Worm (Caenorhabditis elegans) whole organism, L2 larva: Measurements from ENCODE around the gene C05D9.9.

Source experiments
- C34F6.9 ChIP-seq: fragments of 150-350 bp; optimal IDR thresholded peaks from 2 replicates; lab custom pipeline; 2014; ENCODE audit warnings: missing biosample characterization, missing genetic modification characterization
- R02D3.7 ChIP-seq: fragments of 150-350 bp; optimal IDR thresholded peaks from 2 replicates; lab custom pipeline; 2014; ENCODE audit warnings: missing biosample characterization, missing genetic modification characterization
- Y55F3AM.14 ChIP-seq: fragments of 200-800 bp; sonication (Bioruptor generic); optimal IDR thresholded peaks from 2 replicates; lab custom pipeline; 2018; ENCODE audit warnings: mild to moderate bottlenecking, missing genetic modification characterization, missing compliant biosample characterization
- ZK546.5 ChIP-seq: sonication (generic microtip); optimal IDR thresholded peaks from 2 replicates; lab custom pipeline; 2017; ENCODE audit warnings: missing biosample characterization, missing genetic modification characterization
- aly-2 ChIP-seq: fragments of 150-350 bp; optimal IDR thresholded peaks from 2 replicates; lab custom pipeline; 2014; ENCODE audit warnings: missing biosample characterization, missing genetic modification characterization
- blmp-1 ChIP-seq: sonication (generic microtip); optimal IDR thresholded peaks from 2 replicates; lab custom pipeline; 2017; ENCODE audit warnings: missing genetic modification characterization, mild to moderate bottlenecking, missing compliant biosample characterization, antibody characterized with exemption, moderate library complexity; ENCODE audit not compliant: insufficient read depth
- ceh-16 ChIP-seq: fragments of 150-350 bp; optimal IDR thresholded peaks from 2 replicates; lab custom pipeline; 2014; ENCODE audit warnings: missing biosample characterization, missing genetic modification characterization
- ceh-82 ChIP-seq: fragments of 150-350 bp; optimal IDR thresholded peaks from 2 replicates; lab custom pipeline; 2014; ENCODE audit warnings: missing biosample characterization, missing genetic modification characterization
- crh-2 ChIP-seq: sonication (generic microtip); optimal IDR thresholded peaks from 2 replicates; lab custom pipeline; 2017; ENCODE audit warnings: missing biosample characterization, missing genetic modification characterization
- egl-27 ChIP-seq: sonication (generic microtip); optimal IDR thresholded peaks from 3 replicates; lab custom pipeline; 2017; ENCODE audit warnings: missing biosample characterization, missing genetic modification reagents, missing genetic modification characterization
- elt-1 ChIP-seq: fragments of 150-350 bp; optimal IDR thresholded peaks from 2 replicates; lab custom pipeline; 2014; ENCODE audit warnings: missing biosample characterization, missing genetic modification characterization
- elt-3 ChIP-seq: sonication (generic microtip); optimal IDR thresholded peaks from 2 replicates; lab custom pipeline; 2017; ENCODE audit warnings: missing biosample characterization, missing genetic modification characterization
- fos-1 ChIP-seq: fragments of 150-350 bp; optimal IDR thresholded peaks from 2 replicates; lab custom pipeline; 2014; ENCODE audit warnings: missing biosample characterization, missing genetic modification characterization
- lin-11 ChIP-seq: fragments of 150-350 bp; sonication (generic microtip); optimal IDR thresholded peaks from 2 replicates; lab custom pipeline; 2014; ENCODE audit warnings: missing biosample characterization, missing genetic modification characterization, inconsistent platforms, mixed read lengths
- lin-39 ChIP-seq: fragments of 150-350 bp; optimal IDR thresholded peaks from 2 replicates; lab custom pipeline; 2014; ENCODE audit warnings: missing biosample characterization, missing genetic modification reagents, missing genetic modification characterization
- mab-5 ChIP-seq: fragments of 150-350 bp; optimal IDR thresholded peaks from 2 replicates; lab custom pipeline; 2014; ENCODE audit warnings: missing biosample characterization, missing genetic modification characterization
- mdl-1 ChIP-seq, 2 experiments: fragments of 150-350 bp in 1 of 2; sonication (generic microtip) in 1 of 2; optimal IDR thresholded peaks; 2 replicates each; lab custom pipeline; 2017; ENCODE audit warnings: missing biosample characterization in 2 of 2, missing genetic modification characterization in 2 of 2
- nhr-10 ChIP-seq: sonication (generic microtip); optimal IDR thresholded peaks from 2 replicates; lab custom pipeline; 2017; ENCODE audit warnings: missing biosample characterization, missing genetic modification characterization
- nhr-11 ChIP-seq: fragments of 150-350 bp; optimal IDR thresholded peaks from 2 replicates; lab custom pipeline; 2014; ENCODE audit warnings: missing biosample characterization, missing genetic modification characterization
- nhr-12 ChIP-seq: fragments of 150-350 bp; optimal IDR thresholded peaks from 2 replicates; lab custom pipeline; 2014; ENCODE audit warnings: missing biosample characterization, missing genetic modification characterization
- nhr-21 ChIP-seq: fragments of 150-350 bp; optimal IDR thresholded peaks from 2 replicates; lab custom pipeline; 2014; ENCODE audit warnings: missing biosample characterization, missing genetic modification characterization
- nhr-237 ChIP-seq: fragments of 150-350 bp; optimal IDR thresholded peaks from 2 replicates; lab custom pipeline; 2014; ENCODE audit warnings: missing biosample characterization, missing genetic modification characterization
- nhr-25 ChIP-seq: fragments of 150-350 bp; sonication (generic microtip); optimal IDR thresholded peaks from 3 replicates; lab custom pipeline; 2014; ENCODE audit warnings: missing biosample characterization, missing genetic modification characterization
- nhr-6 ChIP-seq: fragments of 150-350 bp; optimal IDR thresholded peaks from 2 replicates; lab custom pipeline; 2014; ENCODE audit warnings: missing biosample characterization, missing genetic modification characterization
- nhr-77 ChIP-seq: fragments of 150-350 bp; optimal IDR thresholded peaks from 2 replicates; lab custom pipeline; 2014; ENCODE audit warnings: missing biosample characterization, missing genetic modification characterization
- peb-1 ChIP-seq: fragments of 150-350 bp; optimal IDR thresholded peaks from 2 replicates; lab custom pipeline; 2014; ENCODE audit warnings: missing biosample characterization, missing genetic modification characterization
- sem-4 ChIP-seq: fragments of 150-350 bp; optimal IDR thresholded peaks from 2 replicates; lab custom pipeline; 2014; ENCODE audit warnings: missing biosample characterization, missing genetic modification reagents, missing genetic modification characterization
- skn-1 ChIP-seq: sonication (generic microtip); optimal IDR thresholded peaks from 2 replicates; lab custom pipeline; 2017; ENCODE audit warnings: missing biosample characterization, missing genetic modification characterization
- sma-9 ChIP-seq, 2 experiments: fragments of 150-350 bp in 1 of 2; sonication (generic microtip) in 1 of 2; optimal IDR thresholded peaks; 2 replicates each; lab custom pipeline; 2014 to 2016; ENCODE audit warnings: missing genetic modification characterization in 2 of 2, mild to moderate bottlenecking in 1 of 2, missing biosample characterization in 1 of 2, missing compliant biosample characterization in 1 of 2, missing genetic modification reagents in 1 of 2, moderate library complexity in 1 of 2
- snpc-4 ChIP-seq: fragments of 150-350 bp; optimal IDR thresholded peaks from 2 replicates; lab custom pipeline; 2014; ENCODE audit warnings: missing biosample characterization, missing genetic modification characterization
- unc-39 ChIP-seq: fragments of 150-350 bp; optimal IDR thresholded peaks from 2 replicates; lab custom pipeline; 2014; ENCODE audit warnings: missing biosample characterization, missing genetic modification characterization
- unc-55 ChIP-seq: fragments of 150-350 bp; sonication (generic microtip); optimal IDR thresholded peaks from 3 replicates; lab custom pipeline; 2014; ENCODE audit warnings: missing biosample characterization, missing genetic modification reagents, missing genetic modification characterization
- unc-62 ChIP-seq: fragments of 150-350 bp; optimal IDR thresholded peaks from 2 replicates; lab custom pipeline; 2014; ENCODE audit warnings: missing biosample characterization, missing genetic modification reagents, missing genetic modification characterization
- zag-1 ChIP-seq: fragments of 150-350 bp; optimal IDR thresholded peaks from 2 replicates; lab custom pipeline; 2014; ENCODE audit warnings: missing biosample characterization, missing genetic modification characterization
- ztf-1 ChIP-seq: fragments of 200-800 bp; sonication (Bioruptor generic); conservative IDR thresholded peaks from 2 replicates; pipeline ENCODE4 v1.3.6; 2022; ENCODE audit warnings: missing genetic modification characterization, missing compliant biosample characterization
- ztf-11 ChIP-seq: sonication (generic microtip); optimal IDR thresholded peaks from 2 replicates; lab custom pipeline; 2017; ENCODE audit warnings: missing biosample characterization, missing genetic modification characterization

Gene C05D9.9

ce11 chrX:1093154-1093553 lies 30.9 kb downstream of the C05D9.9 start (continued):
- TF ChIP-seq skn-1 (tag; lab: Kevin White, UChicago) (no peak), nhr-11 (tag; lab: Kevin White, UChicago) (no peak), zag-1 (tag; lab: Kevin White, UChicago) (peak; percentile 94), nhr-21 (tag; lab: Kevin White, UChicago) (peak; percentile 90), fos-1 (peak; percentile 92), elt-3 (tag; lab: Kevin White, UChicago) (no peak), ztf-1 (GFP tag; lab: Robert Waterston, UW) (no peak), ztf-11 (tag; lab: Kevin White, UChicago) (peak; percentile 8), sma-9 (GFP tag; optimal IDR thresholded peaks at IDR 0.05; lab: Kevin White, UChicago) (peak; percentile 97), sma-9 (tag; optimal IDR thresholded peaks at IDR 0.05; lab: Kevin White, UChicago) (no peak), unc-62 (peak; percentile 88)

- TF ChIP-seq ceh-82 (no peak), snpc-4 (tag; lab: Kevin White, UChicago) (no peak), nhr-237 (tag; lab: Kevin White, UChicago) (no peak), ceh-16 (tag; lab: Kevin White, UChicago) (no peak), nhr-12 (no peak), nhr-10 (tag; lab: Kevin White, UChicago) (no peak), unc-39 (no peak), nhr-25 (no peak), elt-1 (tag; lab: Kevin White, UChicago) (no peak), sma-9 (GFP tag; optimal IDR thresholded peaks at IDR 0.05; lab: Kevin White, UChicago) (no peak), sma-9 (tag; optimal IDR thresholded peaks at IDR 0.05; lab: Kevin White, UChicago) (no peak), nhr-6 (tag; lab: Kevin White, UChicago) (no peak), blmp-1 (no peak), crh-2 (tag; lab: Kevin White, UChicago) (no peak), mab-5 (tag; lab: Kevin White, UChicago) (no peak), sem-4 (tag; lab: Kevin White, UChicago) (no peak)
- TF ChIP-seq, all 48 proteins: peak for 0
Observed at ce11 chrX:1089676-1090075, 34.4 kb downstream of the C05D9.9 start.

ce11 chrX:1089133-1089532 lies 34.9 kb downstream of the C05D9.9 start:
- TF ChIP-seq peb-1 (tag; lab: Kevin White, UChicago) (no peak), elt-3 (tag; lab: Kevin White, UChicago) (no peak), mdl-1 (tag; optimal IDR thresholded peaks at IDR 0.05; lab: Kevin White, UChicago) (no peak), crh-2 (tag; lab: Kevin White, UChicago) (no peak), nhr-77 (tag; lab: Kevin White, UChicago) (no peak), aly-2 (tag; lab: Kevin White, UChicago) (no peak), egl-27 (tag; lab: Kevin White, UChicago) (no peak), skn-1 (tag; lab: Kevin White, UChicago) (no peak), snpc-4 (tag; lab: Kevin White, UChicago) (no peak), ceh-82 (no peak), nhr-12 (no peak), C34F6.9 (tag; lab: Kevin White, UChicago) (no peak), ZK546.5 (no peak), R02D3.7 (no peak), blmp-1 (no peak)

- TF ChIP-seq ztf-11 (tag; lab: Kevin White, UChicago) = no peak
- no peak for TF ChIP-seq zag-1 (tag; lab: Kevin White, UChicago)
- no peak for TF ChIP-seq nhr-25
- TF ChIP-seq ceh-16 (tag; lab: Kevin White, UChicago) = no peak
- TF ChIP-seq blmp-1 = no peak
- TF ChIP-seq, all 48 proteins: peak for 0
Observed at ce11 chrX:1088048-1088447, 36.0 kb downstream of the C05D9.9 start, which contains the start of gene rei-2. TSS of gene rei-2 (minus strand) at chrX:1088148.

ce11 chrX:1086406-1086897 lies 37.6 kb downstream of the C05D9.9 start:
- TF ChIP-seq ZK546.5 (no peak), ztf-1 (GFP tag; lab: Robert Waterston, UW) (no peak), lin-39 (tag; lab: Kevin White, UChicago) (no peak), sma-9 (GFP tag; optimal IDR thresholded peaks at IDR 0.05; lab: Kevin White, UChicago) (peak; percentile 6), sma-9 (tag; optimal IDR thresholded peaks at IDR 0.05; lab: Kevin White, UChicago) (no peak), sem-4 (tag; lab: Kevin White, UChicago) (peak; percentile 13), Y55F3AM.14 (GFP tag; lab: Kevin White, UChicago) (no peak), lin-11 (tag; lab: Kevin White, UChicago) (no peak), zag-1 (tag; lab: Kevin White, UChicago) (no peak), unc-55 (GFP tag; lab: Kevin White, UChicago) (peak; percentile 9), snpc-4 (tag; lab: Kevin White, UChicago) (no peak), peb-1 (tag; lab: Kevin White, UChicago) (no peak), nhr-6 (tag; lab: Kevin White, UChicago) (no peak), ceh-82 (no peak), nhr-25 (peak; percentile 57), C34F6.9 (tag; lab: Kevin White, UChicago) (no peak)
